Worm (Caenorhabditis elegans): ENCODE data around the gene R02C2.1.

ce11 chrV:281111-281510 lies 43.1 kb upstream of the R02C2.1 start:
- no peak for TF ChIP-seq flt-1 (GFP tag; IDR thresholded peaks at IDR 0.05)
- TF ChIP-seq ama-1 (optimal IDR thresholded peaks at IDR 0.05): no peak
- no peak for TF ChIP-seq hnd-1 (tag; optimal IDR thresholded peaks at IDR 0.05)
- TF ChIP-seq ets-7 (tag; optimal IDR thresholded peaks at IDR 0.05): no peak
- no peak for TF ChIP-seq ceh-13 (GFP tag; optimal IDR thresholded peaks at IDR 0.05)
- no peak for TF ChIP-seq scrt-1 (GFP tag; IDR thresholded peaks at IDR 0.05)
- no peak for TF ChIP-seq tbx-11 (GFP tag; IDR thresholded peaks at IDR 0.05)
- TF ChIP-seq hmbx-1 (tag; optimal IDR thresholded peaks at IDR 0.05): no peak
- no peak for TF ChIP-seq tbx-37 (GFP tag; conservative IDR thresholded peaks at IDR 0.05)
- no peak for TF ChIP-seq F13C5.2 (tag; optimal IDR thresholded peaks at IDR 0.05)
- TF ChIP-seq tra-4 (tag; optimal IDR thresholded peaks at IDR 0.05): no peak
- no peak for TF ChIP-seq hmg-4 (GFP tag; optimal IDR thresholded peaks at IDR 0.05)
- TF ChIP-seq ceh-36 (tag; optimal IDR thresholded peaks at IDR 0.05): no peak
- no peak for TF ChIP-seq sea-1 (GFP tag; conservative IDR thresholded peaks at IDR 0.05)
